Worm (Caenorhabditis elegans) whole organism, early embryonic: ENCODE data around the gene T15B7.14.

Source experiments
- B0310.2 ChIP-seq: sonication (generic microtip); optimal IDR thresholded peaks from 2 replicates; lab custom pipeline; 2016; ENCODE audit warnings: mild to moderate bottlenecking, missing genetic modification characterization, missing compliant biosample characterization
- F13C5.2 ChIP-seq: sonication (generic microtip); optimal IDR thresholded peaks from 2 replicates; lab custom pipeline; 2017; ENCODE audit warnings: mild to moderate bottlenecking, missing genetic modification characterization, inconsistent platforms, missing compliant biosample characterization
- aly-1 ChIP-seq: sonication (generic microtip); optimal IDR thresholded peaks from 2 replicates; lab custom pipeline; 2016; ENCODE audit warnings: missing genetic modification characterization, missing compliant biosample characterization
- ama-1 ChIP-seq: fragments of 150-350 bp; optimal IDR thresholded peaks from 2 replicates; lab custom pipeline; 2014
- ceh-13 ChIP-seq: fragments of 200-800 bp; sonication (Bioruptor generic); optimal IDR thresholded peaks from 2 replicates; lab custom pipeline; 2018; ENCODE audit warnings: mild to moderate bottlenecking, missing genetic modification characterization, missing compliant biosample characterization
- ceh-36 ChIP-seq: sonication (generic microtip); optimal IDR thresholded peaks from 2 replicates; lab custom pipeline; 2016; ENCODE audit warnings: missing genetic modification characterization, inconsistent platforms, missing compliant biosample characterization
- ets-7 ChIP-seq: sonication (generic microtip); optimal IDR thresholded peaks from 2 replicates; lab custom pipeline; 2016; ENCODE audit warnings: missing genotype, missing genetic modification characterization, missing compliant biosample characterization
- flt-1 ChIP-seq: fragments of 200-800 bp; sonication (Bioruptor generic); IDR thresholded peaks from 2 replicates; pipeline ENCODE4 v1.3.6; 2022; ENCODE audit warnings: missing genetic modification characterization, missing compliant biosample characterization
- hmbx-1 ChIP-seq: sonication (generic microtip); optimal IDR thresholded peaks from 2 replicates; lab custom pipeline; 2016; ENCODE audit warnings: mild to moderate bottlenecking, missing genetic modification characterization, missing compliant biosample characterization
- hmg-4 ChIP-seq: fragments of 200-800 bp; sonication (Bioruptor generic); optimal IDR thresholded peaks from 2 replicates; lab custom pipeline; 2018; ENCODE audit warnings: mild to moderate bottlenecking, missing genetic modification characterization, missing compliant biosample characterization
- hnd-1 ChIP-seq: sonication (generic microtip); optimal IDR thresholded peaks from 2 replicates; lab custom pipeline; 2016; ENCODE audit warnings: missing genetic modification characterization, missing compliant biosample characterization
- pes-1 ChIP-seq: fragments of 200-800 bp; sonication (Bioruptor generic); IDR thresholded peaks from 2 replicates; pipeline ENCODE4 v1.3.6; 2022; ENCODE audit warnings: missing genetic modification reagents, missing genetic modification characterization, missing compliant biosample characterization
- scrt-1 ChIP-seq: fragments of 200-800 bp; sonication (Bioruptor generic); IDR thresholded peaks from 2 replicates; pipeline ENCODE4 v1.3.6; 2022; ENCODE audit warnings: missing genetic modification characterization, missing compliant biosample characterization
- sea-1 ChIP-seq: fragments of 200-800 bp; sonication (Bioruptor generic); conservative IDR thresholded peaks from 2 replicates; pipeline ENCODE4 v1.3.6; 2022; ENCODE audit warnings: missing genetic modification characterization, missing compliant biosample characterization
- tbx-11 ChIP-seq: fragments of 200-800 bp; sonication (Bioruptor generic); IDR thresholded peaks from 2 replicates; pipeline ENCODE4 v1.3.6; 2022; ENCODE audit warnings: missing genetic modification characterization, missing compliant biosample characterization
- tbx-37 ChIP-seq: fragments of 200-800 bp; sonication (Bioruptor generic); conservative IDR thresholded peaks from 2 replicates; pipeline ENCODE4 v1.3.6; 2022; ENCODE audit warnings: missing genetic modification reagents, missing genetic modification characterization, missing compliant biosample characterization
- tra-4 ChIP-seq: sonication (generic microtip); optimal IDR thresholded peaks from 2 replicates; lab custom pipeline; 2017; ENCODE audit warnings: missing genetic modification characterization, missing compliant biosample characterization

Gene T15B7.14

DNA sequence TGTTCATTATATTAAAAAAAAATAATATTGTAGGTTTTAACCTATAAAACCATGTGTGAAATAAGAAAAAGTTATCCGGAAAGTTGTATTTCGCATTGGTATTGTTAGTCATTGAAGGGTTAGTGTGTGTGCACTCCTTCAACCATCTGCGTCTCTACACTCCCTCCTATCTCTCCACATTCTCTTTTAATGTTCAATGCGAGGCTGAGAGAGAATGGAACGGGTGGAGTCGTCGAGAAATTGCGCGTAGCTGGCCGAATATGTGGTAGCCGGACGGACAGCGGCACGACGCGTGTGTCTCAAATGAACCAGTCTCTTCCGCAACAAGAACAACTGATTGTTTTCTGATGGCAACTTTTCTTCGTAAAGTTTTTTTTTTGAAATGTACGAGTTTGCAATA, 38.2 kb downstream of the T15B7.14 start:
- TF ChIP-seq ets-7 (no peak), ama-1 (lab: Kevin White, UChicago) (no peak), pes-1 (GFP tag; lab: Robert Waterston, UW) (no peak), hmbx-1 (tag; lab: Kevin White, UChicago) (no peak), B0310.2 (tag; lab: Kevin White, UChicago) (no peak), scrt-1 (no peak), tra-4 (no peak), aly-1 (tag; lab: Kevin White, UChicago) (no peak), sea-1 (GFP tag; lab: Robert Waterston, UW) (no peak), tbx-11 (GFP tag; lab: Robert Waterston, UW) (no peak), ceh-36 (tag; lab: Kevin White, UChicago) (no peak), hmg-4 (no peak), ceh-13 (GFP tag; lab: Kevin White, UChicago) (no peak), flt-1 (no peak), tbx-37 (GFP tag; lab: Robert Waterston, UW) (no peak), hnd-1 (tag; lab: Kevin White, UChicago) (no peak), F13C5.2 (tag; lab: Kevin White, UChicago) (no peak)

DNA sequence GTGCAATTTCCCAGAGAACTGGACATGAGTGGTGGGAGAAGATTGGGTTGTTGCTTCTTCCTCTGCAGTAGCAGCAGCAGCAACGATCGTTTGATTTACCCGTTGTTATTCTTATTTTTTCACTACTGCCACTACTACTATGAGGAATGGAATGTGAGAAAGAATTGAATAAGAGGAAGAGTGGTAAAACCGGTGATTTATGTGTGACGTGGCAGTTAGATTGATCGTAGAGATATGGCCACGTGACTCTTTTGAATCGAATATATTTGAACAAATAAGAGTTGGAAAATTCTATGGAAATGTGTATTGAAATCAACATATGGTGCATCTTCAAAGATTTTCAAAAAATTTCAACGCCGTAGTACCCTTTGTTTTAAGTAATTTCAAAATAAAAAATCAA, 38.9 kb downstream of the T15B7.14 start:
- TF ChIP-seq tra-4, result no peak
- TF ChIP-seq tbx-11 (GFP tag; lab: Robert Waterston, UW), result no peak
- no peak for TF ChIP-seq aly-1 (tag; lab: Kevin White, UChicago)
- no peak for TF ChIP-seq ceh-36 (tag; lab: Kevin White, UChicago)

DNA sequence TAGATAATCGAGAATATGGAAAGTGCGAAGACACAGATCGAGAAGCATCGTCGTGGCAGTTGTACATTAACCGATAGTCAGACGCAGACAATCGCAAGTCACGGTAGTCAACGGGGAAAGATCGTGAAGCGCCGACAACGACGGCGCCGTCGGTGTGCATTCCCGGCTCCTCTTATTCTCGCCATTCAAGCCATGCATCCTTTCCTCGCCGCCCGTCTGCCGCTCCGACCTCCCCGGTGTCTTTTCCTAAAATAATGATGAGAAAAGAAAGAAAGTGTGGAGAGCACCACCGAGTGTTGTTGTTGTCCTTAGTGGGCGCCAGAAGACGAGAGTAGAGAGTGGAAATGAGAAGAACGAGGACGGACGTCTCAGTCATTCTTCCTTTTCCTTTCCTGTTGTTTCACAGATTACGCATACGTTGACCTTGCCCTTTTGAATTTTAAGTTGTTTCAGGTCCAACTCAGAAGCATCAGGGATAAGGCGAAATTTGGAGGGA, 41.4 kb downstream of the T15B7.14 start, which contains the start of gene ZC404.1:
Gene ZC404.1 (plus strand): TSS at position 446 of the 496 bp plus-strand sequence.
- TF ChIP-seq sea-1 (GFP tag; lab: Robert Waterston, UW) (no peak), ceh-13 (GFP tag; lab: Kevin White, UChicago) (no peak), ets-7 (no peak), scrt-1 (no peak), hmbx-1 (tag; lab: Kevin White, UChicago) (no peak), tra-4 (no peak), hnd-1 (tag; lab: Kevin White, UChicago) (no peak), flt-1 (no peak), tbx-11 (GFP tag; lab: Robert Waterston, UW) (no peak), B0310.2 (tag; lab: Kevin White, UChicago) (no peak), hmg-4 (no peak)

DNA sequence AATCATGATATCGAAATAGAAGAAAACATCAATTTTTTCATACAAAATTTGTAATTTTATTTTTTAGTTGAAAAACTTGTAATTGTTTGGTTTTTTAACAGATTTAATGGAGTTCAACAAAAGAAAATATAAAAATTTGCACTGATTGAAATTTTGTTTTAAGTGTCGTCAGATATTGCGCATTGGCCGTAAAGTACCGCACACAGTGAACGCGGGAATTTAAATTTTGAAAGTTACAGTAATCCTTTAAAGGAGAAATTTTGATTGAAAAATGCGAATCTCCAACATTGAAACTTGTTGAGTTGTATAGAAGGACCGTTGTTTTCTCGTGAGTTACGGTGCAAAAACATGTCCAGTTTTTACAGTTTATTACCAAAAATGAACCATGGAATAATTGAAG, 42.2 kb downstream of the T15B7.14 start:
- TF ChIP-seq tbx-37 (GFP tag; lab: Robert Waterston, UW) (no peak), ets-7 (no peak), tbx-11 (GFP tag; lab: Robert Waterston, UW) (no peak), hmg-4 (no peak), ceh-13 (GFP tag; lab: Kevin White, UChicago) (no peak), aly-1 (tag; lab: Kevin White, UChicago) (no peak), pes-1 (GFP tag; lab: Robert Waterston, UW) (no peak), hmbx-1 (tag; lab: Kevin White, UChicago) (no peak), ceh-36 (tag; lab: Kevin White, UChicago) (no peak), sea-1 (GFP tag; lab: Robert Waterston, UW) (no peak), ama-1 (lab: Kevin White, UChicago) (no peak), flt-1 (no peak), hnd-1 (tag; lab: Kevin White, UChicago) (no peak), tra-4 (no peak), scrt-1 (no peak), F13C5.2 (tag; lab: Kevin White, UChicago) (no peak), B0310.2 (tag; lab: Kevin White, UChicago) (no peak)

DNA sequence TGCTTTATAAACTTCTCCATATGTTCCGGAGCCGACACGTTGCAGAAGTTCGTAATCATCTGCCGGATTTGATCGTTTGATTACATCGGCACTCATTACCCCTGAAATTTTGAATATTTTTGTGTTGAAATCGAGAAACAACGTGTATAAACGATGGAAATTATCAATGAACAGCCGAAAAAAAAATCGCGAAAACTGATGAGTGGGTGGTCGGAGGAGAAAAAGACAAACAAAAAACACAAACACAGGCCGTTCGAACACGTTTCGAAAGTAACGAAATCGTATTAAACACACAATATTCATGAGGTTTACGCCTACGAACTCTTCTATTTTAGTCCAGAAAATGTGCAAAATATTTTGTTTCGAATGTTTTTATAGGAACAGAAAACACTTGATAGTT, 42.6 kb downstream of the T15B7.14 start, which contains the start of gene gck-2:
Gene gck-2 (minus strand): TSS at position 101 of the 400 bp plus-strand sequence.
- no peak for TF ChIP-seq sea-1 (GFP tag; lab: Robert Waterston, UW)

DNA sequence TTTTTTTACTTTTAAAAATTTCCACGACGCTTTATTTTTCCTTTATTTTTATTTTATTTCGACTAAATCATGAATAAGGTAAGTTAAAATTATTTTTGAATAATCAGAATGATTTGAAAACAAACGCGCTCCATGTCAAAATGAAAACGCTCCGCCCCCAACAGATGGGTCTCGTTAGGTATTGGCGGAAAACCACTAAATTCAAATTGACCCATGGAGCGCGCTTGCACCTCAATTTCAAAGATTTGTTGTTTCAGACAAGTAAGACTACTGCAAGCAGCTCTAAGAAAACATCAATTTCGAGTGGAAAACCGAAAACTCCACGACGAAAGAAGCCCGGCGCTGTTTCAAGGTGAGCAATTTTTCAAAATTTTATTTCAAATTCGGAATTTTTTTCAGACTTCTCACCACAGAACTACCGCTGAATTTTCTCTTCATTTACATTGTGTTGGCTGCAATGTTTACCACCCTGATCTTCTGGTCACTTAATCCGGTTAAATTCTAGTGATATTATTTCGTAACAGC, 47.2 kb downstream of the T15B7.14 start, which contains the start of gene ZC404.2:
Gene ZC404.2 (plus strand): TSS at position 47 of the 525 bp plus-strand sequence.
- 0 out of 2 replicates have a peak, but pooled peaks have one; percentile 13 for TF ChIP-seq scrt-1
- no peak for TF ChIP-seq tbx-37 (GFP tag; lab: Robert Waterston, UW)
- TF ChIP-seq tbx-11 (GFP tag; lab: Robert Waterston, UW), result no peak
- no peak for TF ChIP-seq ets-7
- no peak for TF ChIP-seq F13C5.2 (tag; lab: Kevin White, UChicago)
- no peak for TF ChIP-seq hmg-4
- peak; percentile 69 for TF ChIP-seq ama-1 (lab: Kevin White, UChicago)
- no peak for TF ChIP-seq aly-1 (tag; lab: Kevin White, UChicago)
- TF ChIP-seq ceh-36 (tag; lab: Kevin White, UChicago), result no peak
- no peak for TF ChIP-seq hmbx-1 (tag; lab: Kevin White, UChicago)

DNA sequence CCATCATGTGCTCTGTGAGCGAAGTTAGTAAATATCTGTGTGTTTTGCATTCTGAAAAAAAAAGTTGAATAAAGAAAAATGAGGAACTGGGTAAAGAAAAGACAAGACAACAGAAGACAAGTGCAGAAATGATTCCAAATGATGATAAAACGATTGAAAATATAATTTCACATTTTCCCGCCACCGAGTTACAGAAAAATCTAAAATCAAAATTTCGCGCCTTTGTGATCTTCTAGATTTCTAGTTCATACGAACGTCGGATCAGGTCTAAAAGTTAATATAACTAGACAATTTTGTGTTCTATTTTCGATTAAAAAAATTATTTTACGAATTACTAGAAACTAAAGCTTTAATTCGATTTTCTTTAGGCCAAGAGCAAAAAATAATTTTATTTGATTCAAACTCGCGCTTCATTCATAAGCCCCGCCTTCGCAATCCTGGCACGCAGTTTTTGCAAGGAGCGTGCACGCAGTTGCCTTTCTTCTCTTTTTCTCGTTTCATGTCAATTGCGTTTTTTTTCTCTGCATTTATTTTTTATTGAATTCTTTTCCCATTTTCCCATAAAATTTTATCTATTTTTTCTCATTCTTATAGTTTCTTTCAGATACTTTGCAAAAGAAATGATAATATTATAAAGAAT, 50.2 kb downstream of the T15B7.14 start, which contains the start of the genes spn-4 and spe-39:
Gene spn-4 (minus strand): TSS at position 51 of the 640 bp plus-strand sequence.
Gene spe-39 (plus strand): TSS at position 599 of the 640 bp plus-strand sequence.
- TF ChIP-seq ets-7 (peak; percentile 26), scrt-1 (no peak), hmg-4 (no peak), aly-1 (tag; lab: Kevin White, UChicago) (no peak), sea-1 (GFP tag; lab: Robert Waterston, UW) (0 out of 2 replicates have a peak, but pooled peaks have one; percentile 56), tbx-37 (GFP tag; lab: Robert Waterston, UW) (no peak), ceh-13 (GFP tag; lab: Kevin White, UChicago) (peak; percentile 3), tra-4 (no peak), F13C5.2 (tag; lab: Kevin White, UChicago) (peak; percentile 71), hnd-1 (tag; lab: Kevin White, UChicago) (no peak), ama-1 (lab: Kevin White, UChicago) (no peak)
